Worm (Caenorhabditis elegans) whole organism, mixed stage, embryonic: Measurements from ENCODE around the gene fbxa-213.

Experiments
- blmp-1 ChIP-seq: fragments of 150-350 bp; optimal IDR thresholded peaks from 2 replicates; lab custom pipeline; 2014; ENCODE audit warnings: missing biosample characterization, missing genetic modification characterization
- ceh-83 ChIP-seq: fragments of 200-800 bp; sonication (Bioruptor generic); optimal IDR thresholded peaks from 2 replicates; lab custom pipeline; 2018; ENCODE audit warnings: mild to moderate bottlenecking, missing genetic modification characterization, missing compliant biosample characterization
- lin-13 ChIP-seq: fragments of 150-350 bp; optimal IDR thresholded peaks from 2 replicates; lab custom pipeline; 2014; ENCODE audit warnings: missing biosample characterization, missing genetic modification characterization
- mep-1 ChIP-seq: fragments of 150-350 bp; optimal IDR thresholded peaks from 2 replicates; lab custom pipeline; 2017; ENCODE audit warnings: missing biosample characterization, missing genetic modification reagents, missing genetic modification characterization, inconsistent platforms
- nhr-237 ChIP-seq: fragments of 150-350 bp; optimal IDR thresholded peaks from 2 replicates; lab custom pipeline; 2014; ENCODE audit warnings: missing biosample characterization, missing genetic modification characterization
- nhr-28 ChIP-seq: fragments of 150-350 bp; optimal IDR thresholded peaks from 2 replicates; lab custom pipeline; 2014; ENCODE audit warnings: missing biosample characterization, missing genetic modification characterization
- nhr-76 ChIP-seq: sonication (generic microtip); optimal IDR thresholded peaks from 2 replicates; lab custom pipeline; 2017; ENCODE audit warnings: missing biosample characterization, missing genetic modification characterization
- pha-4 ChIP-seq: fragments of 150-350 bp; optimal IDR thresholded peaks from 2 replicates; lab custom pipeline; 2018; ENCODE audit warnings: missing biosample characterization, missing genetic modification reagents, missing genetic modification characterization
- unc-39 ChIP-seq: fragments of 150-350 bp; optimal IDR thresholded peaks from 2 replicates; lab custom pipeline; 2014; ENCODE audit warnings: missing biosample characterization, missing genetic modification characterization
- unc-62 ChIP-seq: fragments of 150-350 bp; optimal IDR thresholded peaks from 2 replicates; lab custom pipeline; 2014; ENCODE audit warnings: missing biosample characterization, missing genetic modification reagents, missing genetic modification characterization
- ztf-11 ChIP-seq: fragments of 150-350 bp; optimal IDR thresholded peaks from 2 replicates; lab custom pipeline; 2014; ENCODE audit warnings: missing biosample characterization, missing genetic modification characterization

DNA sequence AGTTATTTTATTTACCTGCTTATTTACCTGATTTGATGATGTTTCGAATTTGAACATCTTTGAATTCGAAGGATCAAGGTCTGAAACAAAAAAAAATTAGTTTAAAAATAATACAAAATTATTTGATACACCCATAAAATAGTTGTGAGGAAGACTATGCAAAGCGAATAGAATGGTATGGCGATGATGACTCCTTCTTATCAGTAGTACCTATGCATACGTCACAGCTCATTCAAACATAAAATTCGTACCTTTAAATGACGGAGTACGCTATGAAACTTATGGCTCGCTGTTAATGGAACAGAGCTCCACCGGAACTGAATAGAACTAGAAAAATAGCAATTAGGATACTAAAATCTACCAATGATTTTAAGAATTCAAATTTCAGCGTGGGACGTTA, 16.4 kb downstream of the fbxa-213 start, which contains the start of gene R10E8.1:
- no peak for TF ChIP-seq ztf-11
- no peak for TF ChIP-seq mep-1 (tag; lab: Kevin White, UChicago)
- TF ChIP-seq nhr-237 = no peak
- no peak for TF ChIP-seq nhr-28 (tag; lab: Kevin White, UChicago)
- no peak for TF ChIP-seq unc-39 (tag; lab: Kevin White, UChicago)
- TF ChIP-seq blmp-1 = no peak
- TF ChIP-seq lin-13 (tag; lab: Kevin White, UChicago) = no peak
- TF ChIP-seq pha-4 = no peak
- no peak for TF ChIP-seq unc-62 (GFP tag; lab: Kevin White, UChicago)
- TF ChIP-seq ceh-83 (GFP tag; lab: Kevin White, UChicago) = no peak
- no peak for TF ChIP-seq nhr-76
